Comparison of ENCODE assay signal across 2 fruit fly cellular contexts in genomic region chr3R:5746646-5747045, dm6.
TF ChIP-seq lines count a peak whose summit lies in the region.

No protein-coding gene starts in this region.

- no peak for TF ChIP-seq CTCF in whole organism, embryonic (GFP tag; optimal IDR thresholded peaks at IDR 0.05; lab: Kevin White, UChicago)

TF ChIP-seq in whole organism, embryonic, 481 proteins besides CTCF, POLR2A, EP300 and RAD21 (continues in another document):
- TF ChIP-seq pfk (GFP tag; optimal IDR thresholded peaks at IDR 0.05; lab: Kevin White, UChicago) (peak; percentile 5), toy (GFP tag; IDR thresholded peaks at IDR 0.05; lab: Robert Waterston, UW) (no peak), HLH3B (GFP tag; IDR thresholded peaks at IDR 0.05; lab: Robert Waterston, UW) (no peak), fu2 (GFP tag; optimal IDR thresholded peaks at IDR 0.05; lab: Kevin White, UChicago) (no peak), ken (GFP tag; IDR thresholded peaks at IDR 0.05; lab: Robert Waterston, UW) (no peak), CrebB (tag; optimal IDR thresholded peaks at IDR 0.05; lab: Kevin White, UChicago) (no peak), CG9876 (GFP tag; optimal IDR thresholded peaks at IDR 0.05; lab: Kevin White, UChicago) (no peak), esg (GFP tag; conservative IDR thresholded peaks at IDR 0.05; lab: Robert Waterston, UW) (no peak), sima (GFP tag; optimal IDR thresholded peaks at IDR 0.05; lab: Kevin White, UChicago) (no peak), CG9609 (GFP tag; optimal IDR thresholded peaks at IDR 0.05; lab: Kevin White, UChicago) (no peak), mld (GFP tag; IDR thresholded peaks at IDR 0.05; lab: Robert Waterston, UW; ENCODE audit: partially characterized antibody) (no peak), CG2129 (GFP tag; IDR thresholded peaks at IDR 0.05; lab: Robert Waterston, UW; ENCODE audit: partially characterized antibody) (no peak), her (GFP tag; optimal IDR thresholded peaks at IDR 0.05; lab: Kevin White, UChicago) (no peak), CG8281 (tag; optimal IDR thresholded peaks at IDR 0.05; lab: Kevin White, UChicago) (no peak), zfh2 (GFP tag; optimal IDR thresholded peaks at IDR 0.05; lab: Kevin White, UChicago) (no peak), bcd (GFP tag; optimal IDR thresholded peaks at IDR 0.05; lab: Kevin White, UChicago) (no peak), CG15269 (tag; optimal IDR thresholded peaks at IDR 0.05; lab: Kevin White, UChicago) (no peak), CG16863 (GFP tag; optimal IDR thresholded peaks at IDR 0.05; lab: Kevin White, UChicago) (no peak), vvl (GFP tag; IDR thresholded peaks at IDR 0.05; lab: Robert Waterston, UW) (no peak), HHEX (GFP tag; optimal IDR thresholded peaks at IDR 0.05; lab: Kevin White, UChicago) (peak; percentile 46), dysf (GFP tag; IDR thresholded peaks at IDR 0.05; lab: Robert Waterston, UW) (no peak), chn (GFP tag; optimal IDR thresholded peaks at IDR 0.05; lab: Kevin White, UChicago) (no peak), wek (GFP tag; optimal IDR thresholded peaks at IDR 0.05; lab: Kevin White, UChicago) (peak; percentile 17), dpn (GFP tag; optimal IDR thresholded peaks at IDR 0.05; lab: Kevin White, UChicago) (no peak), luna (GFP tag; optimal IDR thresholded peaks at IDR 0.05; lab: Kevin White, UChicago) (no peak), CG12744 (GFP tag; optimal IDR thresholded peaks at IDR 0.05; lab: Kevin White, UChicago) (peak; percentile 7), Oli (tag; optimal IDR thresholded peaks at IDR 0.05; lab: Kevin White, UChicago) (no peak), nau (GFP tag; optimal IDR thresholded peaks at IDR 0.05; lab: Kevin White, UChicago) (no peak), ab (GFP tag; optimal IDR thresholded peaks at IDR 0.05; lab: Kevin White, UChicago) (no peak), Deaf1 (tag; optimal IDR thresholded peaks at IDR 0.05; lab: Kevin White, UChicago) (no peak), NfI (GFP tag; optimal IDR thresholded peaks at IDR 0.05; lab: Kevin White, UChicago) (no peak), pzg (GFP tag; optimal IDR thresholded peaks at IDR 0.05; lab: Kevin White, UChicago) (no peak), CG2199 (GFP tag; IDR thresholded peaks at IDR 0.05; lab: Robert Waterston, UW) (no peak), org-1 (GFP tag; optimal IDR thresholded peaks at IDR 0.05; lab: Kevin White, UChicago) (peak; percentile 13), HmgD (GFP tag; optimal IDR thresholded peaks at IDR 0.05; lab: Kevin White, UChicago) (no peak), CG4404 (GFP tag; IDR thresholded peaks at IDR 0.05; lab: Robert Waterston, UW) (no peak), seq (GFP tag; IDR thresholded peaks at IDR 0.05; lab: Robert Waterston, UW) (no peak), da (GFP tag; optimal IDR thresholded peaks at IDR 0.05; lab: Kevin White, UChicago) (no peak), stc (GFP tag; IDR thresholded peaks at IDR 0.05; lab: Robert Waterston, UW) (no peak), YL-1 (GFP tag; optimal IDR thresholded peaks at IDR 0.05; lab: Kevin White, UChicago) (peak; percentile 29), zen2 (GFP tag; IDR thresholded peaks at IDR 0.05; lab: Robert Waterston, UW; ENCODE audit: partially characterized antibody) (no peak), CG2889 (GFP tag; IDR thresholded peaks at IDR 0.05; lab: Robert Waterston, UW) (no peak), CG4730 (GFP tag; IDR thresholded peaks at IDR 0.05; lab: Robert Waterston, UW) (no peak), CG8359 (GFP tag; optimal IDR thresholded peaks at IDR 0.05; lab: Kevin White, UChicago; ENCODE audit: borderline replicate concordance) (no peak), onecut (GFP tag; IDR thresholded peaks at IDR 0.05; lab: Robert Waterston, UW) (no peak), Vsx1 (GFP tag; optimal IDR thresholded peaks at IDR 0.05; lab: Kevin White, UChicago) (no peak), CG15479 (GFP tag; optimal IDR thresholded peaks at IDR 0.05; lab: Kevin White, UChicago) (no peak), mirr (GFP tag; optimal IDR thresholded peaks at IDR 0.05; lab: Kevin White, UChicago) (no peak)

TF ChIP-seq in whole organism, prepupa, 60 proteins besides CTCF, POLR2A, EP300 and RAD21:
- TF ChIP-seq Eip93F (GFP tag; optimal IDR thresholded peaks at IDR 0.05; lab: Kevin White, UChicago) (no peak), fkh (GFP tag; optimal IDR thresholded peaks at IDR 0.05; lab: Kevin White, UChicago) (peak; percentile 64)

Comparison
In these comparisons a context has a peak if more than half of its experiments do, and no peak if none do; other contexts are left out.
1. Of the 7 proteins assayed by ChIP-seq in both whole organism, embryonic and whole organism, prepupa: peak only in whole organism, embryonic: CG6854; only in whole organism, prepupa: none; in both: none; in neither: 6.